Worm (Caenorhabditis elegans): Measurements from ENCODE around the gene Y73B6BL.22.

Y73B6BL.22 gene

ce11 chrIV:6393329-6393728 lies 23.1 kb downstream of the Y73B6BL.22 start:
- TF ChIP-seq mdl-1 (tag; optimal IDR thresholded peaks at IDR 0.05) (no peak), C34F6.9 (tag; optimal IDR thresholded peaks at IDR 0.05) (peak; percentile 89), lin-13 (GFP tag; optimal IDR thresholded peaks at IDR 0.05) (peak; percentile 23), sma-3 (GFP tag; optimal IDR thresholded peaks at IDR 0.05) (no peak), nhr-11 (tag; optimal IDR thresholded peaks at IDR 0.05) (no peak), nhr-129 (tag; optimal IDR thresholded peaks at IDR 0.05) (peak; percentile 79), ceh-82 (tag; optimal IDR thresholded peaks at IDR 0.05) (no peak), unc-62 (GFP tag; optimal IDR thresholded peaks at IDR 0.05) (no peak), nhr-25 (tag; optimal IDR thresholded peaks at IDR 0.05) (no peak), lin-39 (tag; optimal IDR thresholded peaks at IDR 0.05) (peak; percentile 70), gmeb-1 (tag; optimal IDR thresholded peaks at IDR 0.05) (no peak), mab-5 (tag; optimal IDR thresholded peaks at IDR 0.05) (no peak), ztf-1 (GFP tag; conservative IDR thresholded peaks at IDR 0.05) (no peak), ceh-16 (tag; optimal IDR thresholded peaks at IDR 0.05) (no peak), lsy-2 (tag; optimal IDR thresholded peaks at IDR 0.05) (peak; percentile 12 to 75), crh-2 (tag; optimal IDR thresholded peaks at IDR 0.05) (peak; percentile 39), peb-1 (tag; optimal IDR thresholded peaks at IDR 0.05) (no peak), egl-27 (tag; optimal IDR thresholded peaks at IDR 0.05) (no peak), Y55F3AM.14 (GFP tag; optimal IDR thresholded peaks at IDR 0.05) (no peak), blmp-1 (tag; optimal IDR thresholded peaks at IDR 0.05; ENCODE audit: insufficient read depth) (no peak), snpc-4 (tag; optimal IDR thresholded peaks at IDR 0.05) (no peak), R02D3.7 (tag; optimal IDR thresholded peaks at IDR 0.05) (no peak), nhr-12 (tag; optimal IDR thresholded peaks at IDR 0.05) (no peak), ama-1 (optimal IDR thresholded peaks at IDR 0.05) (no peak), elt-3 (tag; optimal IDR thresholded peaks at IDR 0.05) (no peak), dmd-4 (tag; optimal IDR thresholded peaks at IDR 0.05) (no peak), nhr-10 (tag; optimal IDR thresholded peaks at IDR 0.05) (no peak), nhr-21 (tag; optimal IDR thresholded peaks at IDR 0.05) (no peak), alr-1 (tag; optimal IDR thresholded peaks at IDR 0.05) (no peak), ztf-11 (tag; optimal IDR thresholded peaks at IDR 0.05) (no peak), nhr-77 (tag; optimal IDR thresholded peaks at IDR 0.05) (no peak), elt-1 (tag; optimal IDR thresholded peaks at IDR 0.05) (no peak), zag-1 (tag; optimal IDR thresholded peaks at IDR 0.05) (peak; percentile 54), mbf-1 (tag; optimal IDR thresholded peaks at IDR 0.05) (no peak), F13H6.1 (tag; optimal IDR thresholded peaks at IDR 0.05) (peak; percentile 82), nhr-23 (tag; optimal IDR thresholded peaks at IDR 0.05) (no peak), unc-55 (GFP tag; optimal IDR thresholded peaks at IDR 0.05) (peak; percentile 87), ZK546.5 (tag; optimal IDR thresholded peaks at IDR 0.05) (no peak), nhr-6 (tag; optimal IDR thresholded peaks at IDR 0.05) (peak; percentile 36), sem-4 (tag; optimal IDR thresholded peaks at IDR 0.05) (peak; percentile 11), lin-11 (tag; optimal IDR thresholded peaks at IDR 0.05) (no peak), sma-9 (GFP tag; optimal IDR thresholded peaks at IDR 0.05) (peak; percentile 71), sma-9 (tag; optimal IDR thresholded peaks at IDR 0.05) (no peak), unc-39 (tag; optimal IDR thresholded peaks at IDR 0.05) (no peak), skn-1 (tag; optimal IDR thresholded peaks at IDR 0.05) (no peak), ztf-4 (tag; optimal IDR thresholded peaks at IDR 0.05) (no peak), aly-2 (tag; optimal IDR thresholded peaks at IDR 0.05) (no peak), fos-1 (tag; optimal IDR thresholded peaks at IDR 0.05) (peak; percentile 41), nhr-237 (tag; optimal IDR thresholded peaks at IDR 0.05) (no peak)

- TF ChIP-seq ztf-11 (tag; optimal IDR thresholded peaks at IDR 0.05) (no peak), sma-9 (GFP tag; optimal IDR thresholded peaks at IDR 0.05) (no peak), sma-9 (tag; optimal IDR thresholded peaks at IDR 0.05) (no peak), unc-39 (tag; optimal IDR thresholded peaks at IDR 0.05) (no peak), elt-1 (tag; optimal IDR thresholded peaks at IDR 0.05) (no peak), lsy-2 (tag; optimal IDR thresholded peaks at IDR 0.05) (no peak), ZK546.5 (tag; optimal IDR thresholded peaks at IDR 0.05) (no peak), snpc-4 (tag; optimal IDR thresholded peaks at IDR 0.05) (no peak), zag-1 (tag; optimal IDR thresholded peaks at IDR 0.05) (no peak), alr-1 (tag; optimal IDR thresholded peaks at IDR 0.05) (no peak), nhr-6 (tag; optimal IDR thresholded peaks at IDR 0.05) (no peak), mbf-1 (tag; optimal IDR thresholded peaks at IDR 0.05) (no peak), ceh-16 (tag; optimal IDR thresholded peaks at IDR 0.05) (no peak), dmd-4 (tag; optimal IDR thresholded peaks at IDR 0.05) (no peak), nhr-12 (tag; optimal IDR thresholded peaks at IDR 0.05) (no peak), blmp-1 (tag; optimal IDR thresholded peaks at IDR 0.05; ENCODE audit: insufficient read depth) (no peak), nhr-25 (tag; optimal IDR thresholded peaks at IDR 0.05) (no peak), C34F6.9 (tag; optimal IDR thresholded peaks at IDR 0.05) (no peak)
Observed at ce11 chrIV:6391566-6391965, 24.9 kb downstream of the Y73B6BL.22 start.
